Worm (Caenorhabditis elegans): ENCODE measurements around the gene ergo-1.
A peak's percentile ranks its signal among the peaks of the same experiment; 100 is the strongest.

Gene ergo-1

ce11 chrV:1048482-1048881, 39.9 kb downstream of the ergo-1 start, which contains the start of gene nra-4:
Gene nra-4, minus strand, starts transcription at chrV:1048582.
- no peak for TF ChIP-seq unc-120 (tag; optimal IDR thresholded peaks at IDR 0.05; ENCODE audit: poor library complexity, severe bottlenecking)
- no peak for TF ChIP-seq ztf-11 (tag; optimal IDR thresholded peaks at IDR 0.05)
- no peak for TF ChIP-seq zip-8 (tag; optimal IDR thresholded peaks at IDR 0.05)
- no peak for TF ChIP-seq lin-13 (tag; optimal IDR thresholded peaks at IDR 0.05)
- no peak for TF ChIP-seq mls-2 (tag; optimal IDR thresholded peaks at IDR 0.05)
- TF ChIP-seq ceh-83 (GFP tag; optimal IDR thresholded peaks at IDR 0.05) = no peak
- no peak for TF ChIP-seq lin-32 (GFP tag; optimal IDR thresholded peaks at IDR 0.05)
- no peak for TF ChIP-seq unc-62 (GFP tag; optimal IDR thresholded peaks at IDR 0.05)
- no peak for TF ChIP-seq snpc-4 (tag; optimal IDR thresholded peaks at IDR 0.05)
- TF ChIP-seq flh-1 (GFP tag; optimal IDR thresholded peaks at IDR 0.05) = no peak
- no peak for TF ChIP-seq bed-3 (GFP tag; optimal IDR thresholded peaks at IDR 0.05)

- TF ChIP-seq elt-3 (tag; optimal IDR thresholded peaks at IDR 0.05) (no peak), lsy-2 (tag; optimal IDR thresholded peaks at IDR 0.05) (peak; percentile 1), unc-120 (tag; optimal IDR thresholded peaks at IDR 0.05; ENCODE audit: poor library complexity, severe bottlenecking) (peak; percentile 42)
These were observed 40.7 kb downstream of the ergo-1 start for ce11 chrV:1049334-1049733.

ce11 chrV:1051651-1052050, 43.0 kb downstream of the ergo-1 start:
- TF ChIP-seq blmp-1 (tag; optimal IDR thresholded peaks at IDR 0.05) (no peak), snpc-4 (tag; optimal IDR thresholded peaks at IDR 0.05) (no peak), unc-120 (tag; optimal IDR thresholded peaks at IDR 0.05; ENCODE audit: poor library complexity, severe bottlenecking) (no peak), lin-32 (GFP tag; optimal IDR thresholded peaks at IDR 0.05) (no peak), unc-39 (tag; optimal IDR thresholded peaks at IDR 0.05) (no peak), bed-3 (GFP tag; optimal IDR thresholded peaks at IDR 0.05) (no peak), elt-1 (tag; optimal IDR thresholded peaks at IDR 0.05; ENCODE audit: borderline replicate concordance, insufficient read depth) (no peak), lsy-2 (tag; optimal IDR thresholded peaks at IDR 0.05) (no peak), ham-2 (GFP tag; optimal IDR thresholded peaks at IDR 0.05) (no peak), cnd-1 (tag; optimal IDR thresholded peaks at IDR 0.05) (no peak), sem-2 (GFP tag; optimal IDR thresholded peaks at IDR 0.05) (no peak), mls-2 (tag; optimal IDR thresholded peaks at IDR 0.05) (no peak), elt-3 (tag; optimal IDR thresholded peaks at IDR 0.05) (no peak), pha-4 (tag; optimal IDR thresholded peaks at IDR 0.05) (no peak), ceh-39 (tag; optimal IDR thresholded peaks at IDR 0.05) (no peak), ceh-43 (GFP tag; optimal IDR thresholded peaks at IDR 0.05) (no peak), unc-62 (GFP tag; optimal IDR thresholded peaks at IDR 0.05) (no peak)

- no peak for TF ChIP-seq blmp-1 (tag; optimal IDR thresholded peaks at IDR 0.05)
These were observed 44.0 kb downstream of the ergo-1 start, which contains the start of gene K10C9.4 for ce11 chrV:1052559-1053064. Gene K10C9.4, minus strand, starts transcription at chrV:1053014.

- TF ChIP-seq zip-8 (tag; optimal IDR thresholded peaks at IDR 0.05) (peak; percentile 91), ceh-43 (GFP tag; optimal IDR thresholded peaks at IDR 0.05) (no peak)
These were observed 44.8 kb downstream of the ergo-1 start for ce11 chrV:1053385-1053784.

- no peak for TF ChIP-seq pha-4 (tag; optimal IDR thresholded peaks at IDR 0.05)
- TF ChIP-seq lin-13 (tag; optimal IDR thresholded peaks at IDR 0.05) = no peak
- no peak for TF ChIP-seq nhr-76 (tag; optimal IDR thresholded peaks at IDR 0.05)
- TF ChIP-seq unc-62 (GFP tag; optimal IDR thresholded peaks at IDR 0.05) = peak; percentile 93
- TF ChIP-seq ces-1 (GFP tag; optimal IDR thresholded peaks at IDR 0.05) = no peak
- no peak for TF ChIP-seq mls-2 (tag; optimal IDR thresholded peaks at IDR 0.05)
- TF ChIP-seq nhr-2 (tag; optimal IDR thresholded peaks at IDR 0.05) = peak; percentile 67
- TF ChIP-seq lin-32 (GFP tag; optimal IDR thresholded peaks at IDR 0.05) = peak; percentile 4
- no peak for TF ChIP-seq tbx-8 (GFP tag; optimal IDR thresholded peaks at IDR 0.05)
- no peak for TF ChIP-seq bed-3 (GFP tag; optimal IDR thresholded peaks at IDR 0.05)
- no peak for TF ChIP-seq ztf-11 (tag; optimal IDR thresholded peaks at IDR 0.05)
- TF ChIP-seq mab-5 (tag; optimal IDR thresholded peaks at IDR 0.05) = peak; percentile 86
- TF ChIP-seq sem-2 (GFP tag; optimal IDR thresholded peaks at IDR 0.05) = no peak
- no peak for TF ChIP-seq ceh-39 (tag; optimal IDR thresholded peaks at IDR 0.05)
- TF ChIP-seq M03D4.4 (tag; optimal IDR thresholded peaks at IDR 0.05) = no peak
- no peak for TF ChIP-seq ceh-83 (GFP tag; optimal IDR thresholded peaks at IDR 0.05)
- no peak for TF ChIP-seq ham-2 (GFP tag; optimal IDR thresholded peaks at IDR 0.05)
- peak; percentile 77 for TF ChIP-seq hlh-1 (tag; optimal IDR thresholded peaks at IDR 0.05)
- TF ChIP-seq ceh-43 (GFP tag; optimal IDR thresholded peaks at IDR 0.05) = no peak
- no peak for TF ChIP-seq lsy-2 (tag; optimal IDR thresholded peaks at IDR 0.05)
- no peak for TF ChIP-seq elt-1 (tag; optimal IDR thresholded peaks at IDR 0.05; ENCODE audit: borderline replicate concordance, insufficient read depth)
These were observed 51.7 kb downstream of the ergo-1 start for ce11 chrV:1060219-1060863.

All from whole organism, mixed stage, embryonic.